Worm (Caenorhabditis elegans): Measurements from ENCODE around the gene irld-9.
A peak's percentile ranks its signal among the peaks of the same experiment; 100 is the strongest.
"Not testable (repeated sequence)": the region's sequence is repeated elsewhere in the genome, so short reads cannot be mapped to it uniquely, and the experiment has no call there.

irld-9 gene

ce11 chrII:1767458-1767857 lies 28.7 kb upstream of the irld-9 start:
- TF ChIP-seq elt-2 (tag; optimal IDR thresholded peaks at IDR 0.05) (peak; percentile 28), lin-35 (GFP tag; optimal IDR thresholded peaks at IDR 0.05) (peak in 1 of 2 experiments; percentile 10), efl-1 (GFP tag; optimal IDR thresholded peaks at IDR 0.05 in 1 of 2) (peak in 1 of 2 experiments; percentile 43)
- TF ChIP-seq efl-1 (optimal IDR thresholded peaks at IDR 0.05): not testable (repeated sequence)

ce11 chrII:1766715-1767114 lies 28.0 kb upstream of the irld-9 start:
- TF ChIP-seq ces-1 (GFP tag; optimal IDR thresholded peaks at IDR 0.05) (no peak), egl-27 (tag; optimal IDR thresholded peaks at IDR 0.05) (no peak), C34B4.2 (tag; optimal IDR thresholded peaks at IDR 0.05) (no peak), lsy-2 (tag; optimal IDR thresholded peaks at IDR 0.05) (no peak), sptf-1 (tag; optimal IDR thresholded peaks at IDR 0.05) (no peak)

DNA sequence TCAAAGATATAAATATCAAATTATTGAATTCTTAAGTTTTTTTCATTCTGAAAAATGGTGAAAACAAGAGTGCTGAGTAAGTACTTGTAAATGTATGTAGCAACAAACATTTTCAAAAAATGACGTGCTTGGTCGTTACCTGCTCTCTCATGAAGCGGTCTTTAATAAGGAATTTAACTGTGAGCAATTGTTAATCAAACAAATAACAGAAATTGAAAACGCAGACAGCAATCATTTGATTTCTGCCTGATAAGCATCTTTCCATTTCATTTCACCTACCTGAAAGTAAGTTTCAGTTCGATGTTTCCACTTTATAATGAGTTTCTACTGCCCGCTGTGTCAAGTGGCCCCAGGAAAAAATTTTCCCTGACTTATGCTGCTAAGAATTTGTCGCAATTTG lies 24.3 kb upstream of the irld-9 start, which contains the start of gene math-28:
math-28 (plus strand) TSS at position 301 of the 400 bp plus-strand sequence.
- TF ChIP-seq ceh-88 (GFP tag; IDR thresholded peaks at IDR 0.05) (no peak), xbp-1 (tag; optimal IDR thresholded peaks at IDR 0.05) (no peak), sox-4 (tag; optimal IDR thresholded peaks at IDR 0.05) (no peak), snu-23 (GFP tag; optimal IDR thresholded peaks at IDR 0.05) (no peak)

DNA sequence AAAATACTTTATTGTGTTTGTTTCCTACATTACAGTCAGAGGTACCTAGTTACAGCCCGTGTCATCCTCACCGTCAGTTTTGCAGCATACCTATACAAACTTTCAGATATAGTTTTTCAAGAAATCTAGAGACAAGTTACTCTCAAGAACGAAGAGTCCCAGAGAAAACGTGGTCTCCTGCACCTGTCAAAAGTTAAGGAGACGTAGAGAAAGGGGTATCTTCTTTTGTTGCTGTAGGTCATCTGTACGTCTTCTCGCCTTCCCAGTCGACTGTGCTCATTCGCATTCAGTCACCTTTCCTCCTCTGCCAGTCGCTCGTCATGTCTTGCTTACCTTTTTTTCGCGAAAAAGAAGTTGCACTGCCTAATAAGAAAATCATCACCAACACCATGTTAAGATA lies 22.8 kb upstream of the irld-9 start, which contains the start of gene F36H5.4:
F36H5.4 (plus strand) TSS at position 301 of the 400 bp plus-strand sequence.
- TF ChIP-seq nhr-11 (tag; optimal IDR thresholded peaks at IDR 0.05): no peak
- TF ChIP-seq blmp-1 (tag; optimal IDR thresholded peaks at IDR 0.05): no peak
- no peak for TF ChIP-seq irx-1 (tag; optimal IDR thresholded peaks at IDR 0.05)
- TF ChIP-seq fkh-10 (GFP tag; optimal IDR thresholded peaks at IDR 0.05): no peak
- no peak for TF ChIP-seq fos-1 (tag; optimal IDR thresholded peaks at IDR 0.05)
- no peak for TF ChIP-seq nhr-76 (tag; optimal IDR thresholded peaks at IDR 0.05)
- TF ChIP-seq nhr-71 (tag; optimal IDR thresholded peaks at IDR 0.05): no peak
- no peak for TF ChIP-seq sox-4 (tag; optimal IDR thresholded peaks at IDR 0.05)

DNA sequence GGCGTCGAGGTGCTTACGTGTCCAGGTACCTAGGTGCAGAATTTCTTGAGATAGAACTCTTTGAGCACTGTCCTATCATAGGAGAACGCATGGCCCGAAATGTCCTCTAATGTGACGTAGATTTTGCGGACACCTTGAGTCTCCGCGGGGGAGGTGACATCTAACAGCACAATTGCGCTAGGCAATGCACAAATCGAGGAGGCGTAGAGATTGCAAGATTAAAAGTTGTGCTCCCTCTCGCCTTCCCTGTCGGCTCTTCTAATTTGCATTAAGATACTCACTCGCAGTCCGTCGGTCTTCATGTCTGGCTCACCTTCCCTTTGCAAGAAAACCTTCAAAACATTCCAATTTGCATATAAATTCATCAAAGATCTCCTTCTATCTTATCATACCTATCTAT lies 20.9 kb upstream of the irld-9 start, which contains the start of gene F36H5.18:
F36H5.18 (plus strand) TSS at position 301 of the 400 bp plus-strand sequence.
- TF ChIP-seq blmp-1 (tag; optimal IDR thresholded peaks at IDR 0.05) (no peak), fos-1 (tag; optimal IDR thresholded peaks at IDR 0.05) (no peak), ces-1 (GFP tag; optimal IDR thresholded peaks at IDR 0.05) (no peak), zag-1 (tag; optimal IDR thresholded peaks at IDR 0.05) (no peak), C16A3.4 (tag; optimal IDR thresholded peaks at IDR 0.05) (no peak), pax-3 (tag; optimal IDR thresholded peaks at IDR 0.05) (no peak), fkh-8 (tag; optimal IDR thresholded peaks at IDR 0.05) (no peak), sptf-1 (tag; optimal IDR thresholded peaks at IDR 0.05) (no peak), fkh-10 (GFP tag; optimal IDR thresholded peaks at IDR 0.05) (no peak), mdl-1 (tag; optimal IDR thresholded peaks at IDR 0.05) (no peak), lin-13 (GFP tag; optimal IDR thresholded peaks at IDR 0.05) (no peak), sup-37 (GFP tag; optimal IDR thresholded peaks at IDR 0.05) (no peak)

ce11 chrII:1757033-1757432 lies 18.3 kb upstream of the irld-9 start, which contains the start of gene F36H5.10:
Gene F36H5.10, plus strand, starts transcription at chrII:1757333.
- TF ChIP-seq snpc-4 (tag; optimal IDR thresholded peaks at IDR 0.05) (no peak), unc-30 (tag; optimal IDR thresholded peaks at IDR 0.05) (no peak), nhr-11 (tag; optimal IDR thresholded peaks at IDR 0.05) (no peak), lin-14 (GFP tag; optimal IDR thresholded peaks at IDR 0.05) (no peak), Y116A8C.19 (tag; optimal IDR thresholded peaks at IDR 0.05; ENCODE audit: borderline replicate concordance) (no peak), isw-1 (GFP tag; IDR thresholded peaks at IDR 0.05) (no peak), ceh-90 (tag; optimal IDR thresholded peaks at IDR 0.05) (no peak), unc-62 (GFP tag; optimal IDR thresholded peaks at IDR 0.05) (no peak), nhr-12 (tag; optimal IDR thresholded peaks at IDR 0.05) (no peak), vab-15 (tag; optimal IDR thresholded peaks at IDR 0.05) (no peak), ama-1 (optimal IDR thresholded peaks at IDR 0.05) (no peak), mep-1 (tag; optimal IDR thresholded peaks at IDR 0.05) (no peak), ztf-11 (tag; optimal IDR thresholded peaks at IDR 0.05) (no peak), tlp-1 (tag; optimal IDR thresholded peaks at IDR 0.05) (no peak), ceh-8 (GFP tag; optimal IDR thresholded peaks at IDR 0.05) (no peak), ztf-4 (tag; optimal IDR thresholded peaks at IDR 0.05) (no peak), ceh-82 (tag; optimal IDR thresholded peaks at IDR 0.05) (no peak), ceh-88 (GFP tag; IDR thresholded peaks at IDR 0.05) (no peak), lin-15B (tag; optimal IDR thresholded peaks at IDR 0.05) (no peak)
